Fruit fly (Drosophila melanogaster): Measurements from ENCODE around the gene Bdbt.

Gene Bdbt

DNA sequence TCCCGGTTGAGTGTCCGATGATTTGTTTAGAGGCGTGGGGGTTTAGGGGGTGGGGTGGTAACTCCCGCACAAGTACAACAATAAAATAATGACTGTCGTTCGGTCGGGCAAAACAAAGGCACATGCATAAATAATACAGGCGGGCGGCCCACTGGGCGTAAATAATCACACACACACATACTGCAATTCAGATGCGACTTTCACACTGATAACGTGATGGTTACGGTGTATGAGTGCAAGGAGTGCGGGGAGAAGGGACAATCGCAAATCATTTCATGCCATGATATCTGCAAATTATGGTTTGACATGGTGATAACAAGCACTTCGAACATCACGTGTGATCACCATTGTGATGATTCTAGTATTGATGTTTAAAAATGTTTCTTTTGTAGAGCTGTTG is 31.4 kb upstream of the Bdbt start:
- peak; percentile 22 for TF ChIP-seq nom (GFP tag; optimal IDR thresholded peaks at IDR 0.05)
- no peak for TF ChIP-seq sima (GFP tag; optimal IDR thresholded peaks at IDR 0.05)
- peak; percentile 7 for TF ChIP-seq cg (GFP tag; optimal IDR thresholded peaks at IDR 0.05)
- peak; percentile 42 for TF ChIP-seq gcm (GFP tag; optimal IDR thresholded peaks at IDR 0.05)
- TF ChIP-seq so (GFP tag; IDR thresholded peaks at IDR 0.05), result no peak
- no peak for TF ChIP-seq CG9609 (GFP tag; optimal IDR thresholded peaks at IDR 0.05)
- TF ChIP-seq sens (GFP tag), result peak; percentile 8
- no peak for TF ChIP-seq CG10209 (GFP tag; optimal IDR thresholded peaks at IDR 0.05)
- peak; percentile 30 for TF ChIP-seq exex (tag; optimal IDR thresholded peaks at IDR 0.05)
- no peak for TF ChIP-seq CG4424 (GFP tag; optimal IDR thresholded peaks at IDR 0.05)
- TF ChIP-seq sug (tag; optimal IDR thresholded peaks at IDR 0.05), result peak; percentile 54
- TF ChIP-seq repo (GFP tag; optimal IDR thresholded peaks at IDR 0.05), result no peak
- no peak for TF ChIP-seq lov (optimal IDR thresholded peaks at IDR 0.05)
- no peak for TF ChIP-seq lov (GFP tag; IDR thresholded peaks at IDR 0.05)
- TF ChIP-seq Med (GFP tag), result peak; percentile 14
- peak; percentile 61 for TF ChIP-seq crol (GFP tag; IDR thresholded peaks at IDR 0.05)
- peak; percentile 65 for TF ChIP-seq CG15479 (GFP tag; optimal IDR thresholded peaks at IDR 0.05)
- TF ChIP-seq NFAT (GFP tag; IDR thresholded peaks at IDR 0.05), result no peak
- TF ChIP-seq mirr (GFP tag; optimal IDR thresholded peaks at IDR 0.05), result peak; percentile 38
- 0 out of 2 replicates have a peak, but pooled peaks have one; percentile 7 for TF ChIP-seq ap (GFP tag; IDR thresholded peaks at IDR 0.05)
- no peak for TF ChIP-seq zen (tag; optimal IDR thresholded peaks at IDR 0.05)
- TF ChIP-seq CG10267 (tag; optimal IDR thresholded peaks at IDR 0.05), result no peak
- TF ChIP-seq cwo (GFP tag; optimal IDR thresholded peaks at IDR 0.05), result peak; percentile 59
- TF ChIP-seq CG3847 (GFP tag; IDR thresholded peaks at IDR 0.05), result no peak
- TF ChIP-seq ato (GFP tag; IDR thresholded peaks at IDR 0.05; ENCODE audit: partially characterized antibody), result peak; percentile 28; the same call in 1 of the 2 replicates
- no peak for TF ChIP-seq CG8944 (GFP tag; optimal IDR thresholded peaks at IDR 0.05)
- TF ChIP-seq Sox100B (GFP tag; optimal IDR thresholded peaks at IDR 0.05), result no peak

DNA sequence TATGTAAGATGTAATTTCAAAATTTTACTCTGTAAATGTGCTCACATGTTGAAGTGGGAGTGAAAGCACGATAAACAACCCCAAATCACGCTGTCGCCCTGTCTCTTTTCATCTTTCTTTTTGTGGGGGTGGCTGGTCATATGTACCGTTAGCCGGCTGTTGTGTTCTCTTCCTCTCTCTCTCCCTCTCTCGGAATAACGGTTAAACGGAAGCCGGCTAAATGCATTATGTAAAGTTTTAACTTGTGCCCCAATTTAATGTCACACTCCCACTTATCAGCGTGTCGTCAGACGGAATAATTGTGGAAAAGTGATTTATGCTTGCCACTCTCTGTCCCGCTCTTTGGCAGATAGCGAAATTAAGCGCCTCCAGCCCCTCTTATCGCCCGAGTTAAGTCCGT is 22.7 kb upstream of the Bdbt start:
- TF ChIP-seq Pdp1 (GFP tag; optimal IDR thresholded peaks at IDR 0.05) (peak in 1 of 2 experiments; percentile 71), CG10267 (tag; optimal IDR thresholded peaks at IDR 0.05) (no peak), nerfin-1 (tag; optimal IDR thresholded peaks at IDR 0.05) (peak; percentile 12), klu (GFP tag; IDR thresholded peaks at IDR 0.05) (no peak), CG15011 (GFP tag; optimal IDR thresholded peaks at IDR 0.05) (peak; percentile 4), Trl (optimal IDR thresholded peaks at IDR 0.05) (peak in 1 of 2 experiments; percentile 54), Trl (GFP tag; optimal IDR thresholded peaks at IDR 0.05) (no peak), exex (tag; optimal IDR thresholded peaks at IDR 0.05) (peak; percentile 69), stc (GFP tag; IDR thresholded peaks at IDR 0.05) (no peak), B-H1 (GFP tag; IDR thresholded peaks at IDR 0.05) (no peak), CG10321 (GFP tag; IDR thresholded peaks at IDR 0.05) (peak; percentile 51; the same call in 1 of the 2 replicates), CG12219 (GFP tag; optimal IDR thresholded peaks at IDR 0.05) (no peak), Taf1 (GFP tag; IDR thresholded peaks at IDR 0.05) (0 out of 2 replicates have a peak, but pooled peaks have one; percentile 22), kni (GFP tag; optimal IDR thresholded peaks at IDR 0.05) (no peak), CG12155 (GFP tag; optimal IDR thresholded peaks at IDR 0.05) (no peak), Hr39 (optimal IDR thresholded peaks at IDR 0.05) (no peak), Xrp1 (GFP tag; IDR thresholded peaks at IDR 0.05) (no peak), CG10431 (GFP tag; optimal IDR thresholded peaks at IDR 0.05) (no peak), seq (GFP tag; IDR thresholded peaks at IDR 0.05) (peak; percentile 73), ato (GFP tag; IDR thresholded peaks at IDR 0.05; ENCODE audit: partially characterized antibody) (0 out of 2 replicates have a peak, but pooled peaks have one; percentile 18)
